Worm (Caenorhabditis elegans): ENCODE data around the gene C33G8.13.

Gene C33G8.13

ce11 chrV:6991771-6992170 is 24.0 kb downstream of the C33G8.13 start, which contains the start of gene nhr-162:
nhr-162 (minus strand) TSS chrV:6991871.
- no peak for TF ChIP-seq nhr-28 (tag; optimal IDR thresholded peaks at IDR 0.05)
- TF ChIP-seq elt-3 (tag; optimal IDR thresholded peaks at IDR 0.05), result no peak
- TF ChIP-seq mls-2 (tag; optimal IDR thresholded peaks at IDR 0.05), result no peak
- no peak for TF ChIP-seq flh-1 (GFP tag; optimal IDR thresholded peaks at IDR 0.05)
- no peak for TF ChIP-seq zip-8 (tag; optimal IDR thresholded peaks at IDR 0.05)
- no peak for TF ChIP-seq lsy-2 (tag; optimal IDR thresholded peaks at IDR 0.05)
- TF ChIP-seq cnd-1 (tag; optimal IDR thresholded peaks at IDR 0.05), result no peak
- no peak for TF ChIP-seq unc-39 (tag; optimal IDR thresholded peaks at IDR 0.05)
- TF ChIP-seq ceh-39 (tag; optimal IDR thresholded peaks at IDR 0.05), result no peak
- TF ChIP-seq sem-2 (GFP tag; optimal IDR thresholded peaks at IDR 0.05), result no peak

DNA sequence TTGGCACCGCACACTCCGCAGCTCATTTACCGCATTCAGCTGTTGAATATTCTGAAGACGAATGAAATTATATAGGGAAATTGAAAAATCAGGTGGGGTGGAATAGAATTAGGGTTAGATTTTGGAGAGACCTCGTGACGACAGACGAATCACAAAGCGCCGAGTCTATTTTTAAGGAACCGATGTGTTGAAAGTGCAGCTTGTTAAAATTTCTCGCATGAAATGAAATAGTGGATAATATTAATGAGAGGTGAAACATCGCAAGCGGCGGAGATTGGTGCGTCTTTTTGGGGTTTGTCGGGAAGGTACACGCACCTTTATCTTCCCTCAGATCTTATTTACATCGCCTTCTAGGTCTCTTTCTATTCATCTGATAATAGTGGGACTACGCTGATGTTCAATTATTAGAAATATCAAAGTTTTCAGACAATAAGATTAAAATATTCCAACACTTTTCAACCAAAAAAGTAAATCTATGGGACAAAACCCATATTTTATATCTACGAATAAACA is 26.1 kb downstream of the C33G8.13 start, which contains the start of gene nhr-140:
Gene nhr-140, minus strand, starts transcription at position 51 of the 513 bp plus-strand sequence.
- TF ChIP-seq elt-1 (tag; optimal IDR thresholded peaks at IDR 0.05; ENCODE audit: borderline replicate concordance, insufficient read depth) (peak; percentile 93), lin-13 (tag; optimal IDR thresholded peaks at IDR 0.05) (no peak)

DNA sequence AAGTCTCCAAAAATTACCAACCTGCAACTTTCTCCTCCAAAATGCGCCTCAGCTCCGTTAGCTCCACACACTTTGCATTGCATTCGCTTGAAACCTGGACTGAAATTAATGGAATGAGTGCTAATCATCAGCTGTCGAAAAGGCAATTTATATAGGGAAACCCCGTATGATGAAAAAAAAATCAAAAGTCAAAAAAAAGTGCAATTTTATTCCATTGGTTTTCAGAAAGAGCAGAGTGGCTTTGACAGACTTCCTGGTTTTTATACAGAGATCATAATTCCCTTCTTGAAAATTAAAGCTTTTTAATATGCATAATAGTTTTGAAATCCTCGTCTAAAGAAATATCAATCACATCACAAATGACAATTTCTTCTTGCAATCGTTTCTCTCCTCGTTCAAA is 28.1 kb downstream of the C33G8.13 start, which contains the start of gene nhr-139:
Gene nhr-139, minus strand, starts transcription at position 101 of the 400 bp plus-strand sequence.
- TF ChIP-seq ces-1 (GFP tag; optimal IDR thresholded peaks at IDR 0.05), result no peak
- no peak for TF ChIP-seq bed-3 (GFP tag; optimal IDR thresholded peaks at IDR 0.05)
- no peak for TF ChIP-seq nhr-2 (tag; optimal IDR thresholded peaks at IDR 0.05)
- no peak for TF ChIP-seq pha-4 (tag; optimal IDR thresholded peaks at IDR 0.05)
- no peak for TF ChIP-seq hlh-1 (tag; optimal IDR thresholded peaks at IDR 0.05)
- TF ChIP-seq mab-5 (tag; optimal IDR thresholded peaks at IDR 0.05), result no peak
- no peak for TF ChIP-seq ceh-39 (tag; optimal IDR thresholded peaks at IDR 0.05)
- TF ChIP-seq zip-8 (tag; optimal IDR thresholded peaks at IDR 0.05), result no peak
- TF ChIP-seq blmp-1 (tag; optimal IDR thresholded peaks at IDR 0.05), result no peak
- TF ChIP-seq M03D4.4 (tag; optimal IDR thresholded peaks at IDR 0.05), result no peak
- TF ChIP-seq ztf-11 (tag; optimal IDR thresholded peaks at IDR 0.05), result no peak
- no peak for TF ChIP-seq tbx-8 (GFP tag; optimal IDR thresholded peaks at IDR 0.05)
- no peak for TF ChIP-seq nhr-237 (tag; optimal IDR thresholded peaks at IDR 0.05)
- TF ChIP-seq unc-62 (GFP tag; optimal IDR thresholded peaks at IDR 0.05), result no peak
- TF ChIP-seq ham-2 (GFP tag; optimal IDR thresholded peaks at IDR 0.05), result no peak
- TF ChIP-seq flh-1 (GFP tag; optimal IDR thresholded peaks at IDR 0.05), result no peak
- no peak for TF ChIP-seq lin-13 (tag; optimal IDR thresholded peaks at IDR 0.05)
- no peak for TF ChIP-seq drap-1 (GFP tag; optimal IDR thresholded peaks at IDR 0.05)
- no peak for TF ChIP-seq nhr-76 (tag; optimal IDR thresholded peaks at IDR 0.05)
- TF ChIP-seq nhr-12 (tag; optimal IDR thresholded peaks at IDR 0.05), result no peak

- TF ChIP-seq elt-1 (tag; optimal IDR thresholded peaks at IDR 0.05; ENCODE audit: borderline replicate concordance, insufficient read depth) (no peak), mls-2 (tag; optimal IDR thresholded peaks at IDR 0.05) (no peak), bed-3 (GFP tag; optimal IDR thresholded peaks at IDR 0.05) (no peak), drap-1 (GFP tag; optimal IDR thresholded peaks at IDR 0.05) (no peak), ceh-83 (GFP tag; optimal IDR thresholded peaks at IDR 0.05) (no peak), lin-32 (GFP tag; optimal IDR thresholded peaks at IDR 0.05) (no peak), lsy-2 (tag; optimal IDR thresholded peaks at IDR 0.05) (no peak), ceh-39 (tag; optimal IDR thresholded peaks at IDR 0.05) (no peak), elt-3 (tag; optimal IDR thresholded peaks at IDR 0.05) (no peak), tbx-8 (GFP tag; optimal IDR thresholded peaks at IDR 0.05) (no peak), unc-39 (tag; optimal IDR thresholded peaks at IDR 0.05) (no peak), nhr-237 (tag; optimal IDR thresholded peaks at IDR 0.05) (no peak), flh-1 (GFP tag; optimal IDR thresholded peaks at IDR 0.05) (no peak), snpc-4 (tag; optimal IDR thresholded peaks at IDR 0.05) (no peak), sem-2 (GFP tag; optimal IDR thresholded peaks at IDR 0.05) (no peak), lin-13 (tag; optimal IDR thresholded peaks at IDR 0.05) (no peak), zip-8 (tag; optimal IDR thresholded peaks at IDR 0.05) (no peak), ham-2 (GFP tag; optimal IDR thresholded peaks at IDR 0.05) (no peak), nhr-2 (tag; optimal IDR thresholded peaks at IDR 0.05) (no peak), mab-5 (tag; optimal IDR thresholded peaks at IDR 0.05) (no peak)
Measured at ce11 chrV:6985943-6986342, 29.8 kb downstream of the C33G8.13 start, which contains the start of gene nhr-163. nhr-163 (minus strand) TSS chrV:6986043.

- TF ChIP-seq nhr-76 (tag; optimal IDR thresholded peaks at IDR 0.05), result no peak
- TF ChIP-seq drap-1 (GFP tag; optimal IDR thresholded peaks at IDR 0.05), result no peak
- no peak for TF ChIP-seq unc-62 (GFP tag; optimal IDR thresholded peaks at IDR 0.05)
- TF ChIP-seq hlh-1 (tag; optimal IDR thresholded peaks at IDR 0.05), result no peak
- no peak for TF ChIP-seq lin-13 (tag; optimal IDR thresholded peaks at IDR 0.05)
- TF ChIP-seq tbx-8 (GFP tag; optimal IDR thresholded peaks at IDR 0.05), result no peak
- TF ChIP-seq M03D4.4 (tag; optimal IDR thresholded peaks at IDR 0.05), result no peak
- no peak for TF ChIP-seq mab-5 (tag; optimal IDR thresholded peaks at IDR 0.05)
- no peak for TF ChIP-seq unc-120 (tag; optimal IDR thresholded peaks at IDR 0.05; ENCODE audit: poor library complexity, severe bottlenecking)
- no peak for TF ChIP-seq ceh-83 (GFP tag; optimal IDR thresholded peaks at IDR 0.05)
- no peak for TF ChIP-seq elt-3 (tag; optimal IDR thresholded peaks at IDR 0.05)
- no peak for TF ChIP-seq blmp-1 (tag; optimal IDR thresholded peaks at IDR 0.05)
- TF ChIP-seq pha-4 (tag; optimal IDR thresholded peaks at IDR 0.05), result no peak
- TF ChIP-seq ces-1 (GFP tag; optimal IDR thresholded peaks at IDR 0.05), result no peak
- no peak for TF ChIP-seq nhr-12 (tag; optimal IDR thresholded peaks at IDR 0.05)
- no peak for TF ChIP-seq zip-8 (tag; optimal IDR thresholded peaks at IDR 0.05)
- no peak for TF ChIP-seq sptf-1 (tag; optimal IDR thresholded peaks at IDR 0.05)
- TF ChIP-seq flh-1 (GFP tag; optimal IDR thresholded peaks at IDR 0.05), result no peak
Measured at ce11 chrV:6982813-6983212, 33.0 kb downstream of the C33G8.13 start, which contains the start of gene nhr-161. nhr-161 (minus strand) TSS chrV:6982913.
